Worm (Caenorhabditis elegans) whole organism, early embryonic: ENCODE data around the gene T26E4.7.

Experiments
- B0310.2 ChIP-seq: sonication (generic microtip); optimal IDR thresholded peaks from 2 replicates; lab custom pipeline; 2016; ENCODE audit warnings: mild to moderate bottlenecking, missing genetic modification characterization, missing compliant biosample characterization
- aly-1 ChIP-seq: sonication (generic microtip); optimal IDR thresholded peaks from 2 replicates; lab custom pipeline; 2016; ENCODE audit warnings: missing genetic modification characterization, missing compliant biosample characterization
- ets-7 ChIP-seq: sonication (generic microtip); optimal IDR thresholded peaks from 2 replicates; lab custom pipeline; 2016; ENCODE audit warnings: missing genotype, missing genetic modification characterization, missing compliant biosample characterization
- hmg-4 ChIP-seq: fragments of 200-800 bp; sonication (Bioruptor generic); optimal IDR thresholded peaks from 2 replicates; lab custom pipeline; 2018; ENCODE audit warnings: mild to moderate bottlenecking, missing genetic modification characterization, missing compliant biosample characterization
- sea-1 ChIP-seq: fragments of 200-800 bp; sonication (Bioruptor generic); conservative IDR thresholded peaks from 2 replicates; pipeline ENCODE4 v1.3.6; 2022; ENCODE audit warnings: missing genetic modification characterization, missing compliant biosample characterization
- tbx-11 ChIP-seq: fragments of 200-800 bp; sonication (Bioruptor generic); IDR thresholded peaks from 2 replicates; pipeline ENCODE4 v1.3.6; 2022; ENCODE audit warnings: missing genetic modification characterization, missing compliant biosample characterization
- tbx-37 ChIP-seq: fragments of 200-800 bp; sonication (Bioruptor generic); conservative IDR thresholded peaks from 2 replicates; pipeline ENCODE4 v1.3.6; 2022; ENCODE audit warnings: missing genetic modification reagents, missing genetic modification characterization, missing compliant biosample characterization
- tra-4 ChIP-seq: sonication (generic microtip); optimal IDR thresholded peaks from 2 replicates; lab custom pipeline; 2017; ENCODE audit warnings: missing genetic modification characterization, missing compliant biosample characterization

- no peak for TF ChIP-seq tra-4 (tag; lab: Kevin White, UChicago)
- TF ChIP-seq B0310.2 (tag; lab: Kevin White, UChicago), result no peak
- no peak for TF ChIP-seq tbx-11
- no peak for TF ChIP-seq hmg-4 (GFP tag; lab: Kevin White, UChicago)
- TF ChIP-seq tbx-37 (GFP tag; lab: Robert Waterston, UW), result no peak
- TF ChIP-seq aly-1 (tag; lab: Kevin White, UChicago), result no peak
- TF ChIP-seq sea-1 (GFP tag; lab: Robert Waterston, UW), result no peak
- TF ChIP-seq ets-7 (tag; lab: Kevin White, UChicago), result no peak
Measured at ce11 chrV:15833622-15834021, 40.3 kb downstream of the T26E4.7 start, which contains the start of gene srbc-54.
